Fruit fly (Drosophila melanogaster): ENCODE measurements around the gene Pdf.

The Pdf gene

dm6 chr3R:26494247-26494646 lies 38.3 kb upstream of the Pdf start (continued):
- no peak; the same call in 1 of the 2 replicates for TF ChIP-seq CG32772 (GFP tag; IDR thresholded peaks at IDR 0.05)
- peak; percentile 61 for TF ChIP-seq Ptx1 (GFP tag; IDR thresholded peaks at IDR 0.05)
- TF ChIP-seq CG30431 (GFP tag; optimal IDR thresholded peaks at IDR 0.05) = no peak
- TF ChIP-seq fu2 (GFP tag; optimal IDR thresholded peaks at IDR 0.05) = no peak
- TF ChIP-seq slbo (GFP tag; IDR thresholded peaks at IDR 0.05) = peak; percentile 69
- no peak for TF ChIP-seq CG11723 (GFP tag; optimal IDR thresholded peaks at IDR 0.05)
- peak; percentile 40 for TF ChIP-seq CG10147 (GFP tag; optimal IDR thresholded peaks at IDR 0.05)
- no peak for TF ChIP-seq CG1024 (GFP tag; IDR thresholded peaks at IDR 0.05)
- peak; percentile 51; the same call in 1 of the 2 replicates for TF ChIP-seq seq (GFP tag; IDR thresholded peaks at IDR 0.05)
- TF ChIP-seq ci (GFP tag; IDR thresholded peaks at IDR 0.05) = no peak
- TF ChIP-seq CG4617 (GFP tag; optimal IDR thresholded peaks at IDR 0.05; ENCODE audit: borderline replicate concordance) = no peak
- TF ChIP-seq mam (GFP tag; optimal IDR thresholded peaks at IDR 0.05) = peak; percentile 57
- TF ChIP-seq schlank (tag; optimal IDR thresholded peaks at IDR 0.05) = no peak
- no peak for TF ChIP-seq psq (GFP tag; optimal IDR thresholded peaks at IDR 0.05)
- TF ChIP-seq Neu2 (GFP tag; optimal IDR thresholded peaks at IDR 0.05; ENCODE audit: borderline replicate concordance) = no peak
- TF ChIP-seq HLH54F (GFP tag; optimal IDR thresholded peaks at IDR 0.05) = no peak
- no peak for TF ChIP-seq Sry-β (GFP tag; optimal IDR thresholded peaks at IDR 0.05)
- TF ChIP-seq Dfd (GFP tag; optimal IDR thresholded peaks at IDR 0.05) = no peak
- peak; percentile 29 for TF ChIP-seq exex (tag; optimal IDR thresholded peaks at IDR 0.05)
- TF ChIP-seq CG15073 (GFP tag; optimal IDR thresholded peaks at IDR 0.05) = no peak
- TF ChIP-seq Oaz (GFP tag; IDR thresholded peaks at IDR 0.05) = 0 out of 2 replicates have a peak, but pooled peaks have one; percentile 26
- no peak for TF ChIP-seq lov (optimal IDR thresholded peaks at IDR 0.05)
- TF ChIP-seq lov (GFP tag; IDR thresholded peaks at IDR 0.05) = no peak
- no peak for TF ChIP-seq z (GFP tag; IDR thresholded peaks at IDR 0.05)
- TF ChIP-seq CG6254 (GFP tag; optimal IDR thresholded peaks at IDR 0.05) = no peak
- TF ChIP-seq CG2678 (tag; optimal IDR thresholded peaks at IDR 0.05) = peak; percentile 70
- no peak for TF ChIP-seq HLHmδ (GFP tag; optimal IDR thresholded peaks at IDR 0.05)
- no peak for TF ChIP-seq Kr (GFP tag; optimal IDR thresholded peaks at IDR 0.05)
- TF ChIP-seq Oli (tag; optimal IDR thresholded peaks at IDR 0.05) = no peak
- no peak for TF ChIP-seq Ssrp (tag; optimal IDR thresholded peaks at IDR 0.05)
- TF ChIP-seq mld (GFP tag; IDR thresholded peaks at IDR 0.05; ENCODE audit: partially characterized antibody) = no peak
- no peak for TF ChIP-seq disco-r (GFP tag; optimal IDR thresholded peaks at IDR 0.05)
- no peak for TF ChIP-seq Dad (GFP tag; optimal IDR thresholded peaks at IDR 0.05)
- peak; percentile 28 for TF ChIP-seq CG9727 (GFP tag; optimal IDR thresholded peaks at IDR 0.05)
- no peak for TF ChIP-seq CG10462 (GFP tag; optimal IDR thresholded peaks at IDR 0.05)
- no peak for TF ChIP-seq CG18476 (GFP tag; optimal IDR thresholded peaks at IDR 0.05)
- no peak for TF ChIP-seq phol (tag; optimal IDR thresholded peaks at IDR 0.05)
- TF ChIP-seq crc (GFP tag; optimal IDR thresholded peaks at IDR 0.05) = no peak
- TF ChIP-seq gro (GFP tag; optimal IDR thresholded peaks at IDR 0.05) = no peak
- no peak for TF ChIP-seq Eip74EF (GFP tag; optimal IDR thresholded peaks at IDR 0.05)
- TF ChIP-seq CG11247 (GFP tag; IDR thresholded peaks at IDR 0.05) = no peak
- TF ChIP-seq CG12744 (GFP tag; optimal IDR thresholded peaks at IDR 0.05) = no peak
- no peak for TF ChIP-seq Gsc (GFP tag; IDR thresholded peaks at IDR 0.05)
- TF ChIP-seq sisA (GFP tag; IDR thresholded peaks at IDR 0.05) = no peak
- TF ChIP-seq Hr78 (GFP tag; optimal IDR thresholded peaks at IDR 0.05) = no peak
- peak; percentile 57 for TF ChIP-seq gem (tag; optimal IDR thresholded peaks at IDR 0.05)
- no peak for TF ChIP-seq Hr39 (optimal IDR thresholded peaks at IDR 0.05)
- TF ChIP-seq chif (GFP tag; optimal IDR thresholded peaks at IDR 0.05) = no peak
- no peak for TF ChIP-seq bowl (GFP tag; IDR thresholded peaks at IDR 0.05)
- TF ChIP-seq dati (GFP tag; IDR thresholded peaks at IDR 0.05) = no peak
- peak; percentile 35 for TF ChIP-seq CG13296 (GFP tag; optimal IDR thresholded peaks at IDR 0.05)
- peak; percentile 38; the same call in 1 of the 2 replicates for TF ChIP-seq CG14014 (GFP tag; IDR thresholded peaks at IDR 0.05)

Data from whole organism, embryonic.